Worm (Caenorhabditis elegans): ENCODE results near the gene ipla-3.

The ipla-3 gene

ce11 chrV:20773647-20774046, 44.6 kb upstream of the ipla-3 start, which contains the start of gene F38A6.5:
F38A6.5 (minus strand) TSS chrV:20773747.
- no peak for TF ChIP-seq aly-2 (tag; optimal IDR thresholded peaks at IDR 0.05)
- no peak for TF ChIP-seq ztf-11 (tag; optimal IDR thresholded peaks at IDR 0.05)
- no peak for TF ChIP-seq swsn-7 (tag; optimal IDR thresholded peaks at IDR 0.05)
- TF ChIP-seq F16B12.6 (tag; optimal IDR thresholded peaks at IDR 0.05): no peak
- TF ChIP-seq lin-13 (GFP tag; optimal IDR thresholded peaks at IDR 0.05): no peak
- TF ChIP-seq nhr-19 (GFP tag; conservative IDR thresholded peaks at IDR 0.05): no peak
- TF ChIP-seq C04F5.9 (tag; optimal IDR thresholded peaks at IDR 0.05): no peak
- TF ChIP-seq mef-2 (tag; optimal IDR thresholded peaks at IDR 0.05): no peak
- TF ChIP-seq efl-1 (optimal IDR thresholded peaks at IDR 0.05): no peak
- TF ChIP-seq efl-1 (GFP tag; optimal IDR thresholded peaks at IDR 0.05 in 1 of 2): no peak
- no peak for TF ChIP-seq unc-86 (tag; optimal IDR thresholded peaks at IDR 0.05)
- no peak for TF ChIP-seq zip-4 (GFP tag; optimal IDR thresholded peaks at IDR 0.05)
- no peak for TF ChIP-seq pag-3 (tag; optimal IDR thresholded peaks at IDR 0.05; ENCODE audit: borderline replicate concordance, insufficient read depth)
- TF ChIP-seq egl-13 (tag; optimal IDR thresholded peaks at IDR 0.05): no peak
- TF ChIP-seq nhr-71 (tag; optimal IDR thresholded peaks at IDR 0.05): no peak
- TF ChIP-seq vab-15 (tag; optimal IDR thresholded peaks at IDR 0.05): no peak

ce11 chrV:20771702-20772101, 42.6 kb upstream of the ipla-3 start:
- TF ChIP-seq nhr-19 (GFP tag; conservative IDR thresholded peaks at IDR 0.05) (no peak), Y116A8C.19 (tag; optimal IDR thresholded peaks at IDR 0.05; ENCODE audit: borderline replicate concordance) (no peak), lin-14 (GFP tag; optimal IDR thresholded peaks at IDR 0.05) (peak; percentile 56), snpc-4 (tag; optimal IDR thresholded peaks at IDR 0.05) (no peak), mep-1 (tag; optimal IDR thresholded peaks at IDR 0.05) (peak; percentile 2), skn-1 (tag; optimal IDR thresholded peaks at IDR 0.05) (no peak), nhr-84 (tag; optimal IDR thresholded peaks at IDR 0.05) (no peak), unc-130 (tag; optimal IDR thresholded peaks at IDR 0.05) (no peak), lin-15B (tag; optimal IDR thresholded peaks at IDR 0.05) (no peak), mdl-1 (tag; optimal IDR thresholded peaks at IDR 0.05) (no peak), zip-4 (GFP tag; optimal IDR thresholded peaks at IDR 0.05) (no peak), ceh-88 (GFP tag; IDR thresholded peaks at IDR 0.05) (no peak), nhr-12 (tag; optimal IDR thresholded peaks at IDR 0.05) (no peak), ceh-8 (GFP tag; optimal IDR thresholded peaks at IDR 0.05) (no peak), alr-1 (tag; optimal IDR thresholded peaks at IDR 0.05; ENCODE audit: borderline replicate concordance) (no peak), snu-23 (GFP tag; optimal IDR thresholded peaks at IDR 0.05) (no peak), pag-3 (tag; optimal IDR thresholded peaks at IDR 0.05; ENCODE audit: borderline replicate concordance, insufficient read depth) (no peak), swsn-7 (tag; optimal IDR thresholded peaks at IDR 0.05) (no peak), fkh-4 (tag; optimal IDR thresholded peaks at IDR 0.05; ENCODE audit: borderline replicate concordance) (no peak), elt-2 (tag; optimal IDR thresholded peaks at IDR 0.05) (no peak), ztf-4 (tag; optimal IDR thresholded peaks at IDR 0.05) (no peak), nhr-71 (tag; optimal IDR thresholded peaks at IDR 0.05) (peak; percentile 3), nhr-47 (tag; optimal IDR thresholded peaks at IDR 0.05) (no peak), nhr-85 (tag) (peak; percentile 46), C16A3.4 (tag; optimal IDR thresholded peaks at IDR 0.05) (no peak), unc-98 (GFP tag; IDR thresholded peaks at IDR 0.05) (no peak), rnt-1 (tag; optimal IDR thresholded peaks at IDR 0.05) (peak; percentile 52), ama-1 (optimal IDR thresholded peaks at IDR 0.05) (no peak), C04F5.9 (tag; optimal IDR thresholded peaks at IDR 0.05) (no peak), mef-2 (tag; optimal IDR thresholded peaks at IDR 0.05) (no peak), sptf-1 (tag; optimal IDR thresholded peaks at IDR 0.05) (no peak), nhr-237 (tag; optimal IDR thresholded peaks at IDR 0.05) (no peak), egl-13 (tag; optimal IDR thresholded peaks at IDR 0.05) (no peak), C34B4.2 (tag; optimal IDR thresholded peaks at IDR 0.05) (no peak), jun-1 (tag; optimal IDR thresholded peaks at IDR 0.05) (no peak), elt-3 (tag; optimal IDR thresholded peaks at IDR 0.05) (no peak), hlh-17 (GFP tag; optimal IDR thresholded peaks at IDR 0.05; ENCODE audit: borderline replicate concordance) (no peak), dpl-1 (GFP tag; optimal IDR thresholded peaks at IDR 0.05) (no peak), nhr-20 (tag; optimal IDR thresholded peaks at IDR 0.05) (no peak), ets-5 (GFP tag; IDR thresholded peaks at IDR 0.05) (no peak), ceh-63 (GFP tag; optimal IDR thresholded peaks at IDR 0.05) (no peak), nhr-28 (tag; optimal IDR thresholded peaks at IDR 0.05) (no peak), unc-30 (tag; optimal IDR thresholded peaks at IDR 0.05) (no peak), zag-1 (tag; optimal IDR thresholded peaks at IDR 0.05) (no peak)
